Fruit fly (Drosophila melanogaster) whole organism, adult: ENCODE measurements around the gene BomT3.

ENCODE experiments used
- CG11617 ChIP-seq: fragments of 200-800 bp; sonication (Bioruptor generic); optimal IDR thresholded peaks from 2 replicates; lab custom pipeline; 2017; ENCODE audit warnings: mild to moderate bottlenecking, missing biosample characterization, missing genetic modification reagents, missing genetic modification characterization
- ovo ChIP-seq: fragments of 200-800 bp; sonication (Bioruptor generic); optimal IDR thresholded peaks from 2 replicates; lab custom pipeline; 2016; ENCODE audit warnings: missing biosample characterization, missing genetic modification characterization

DNA sequence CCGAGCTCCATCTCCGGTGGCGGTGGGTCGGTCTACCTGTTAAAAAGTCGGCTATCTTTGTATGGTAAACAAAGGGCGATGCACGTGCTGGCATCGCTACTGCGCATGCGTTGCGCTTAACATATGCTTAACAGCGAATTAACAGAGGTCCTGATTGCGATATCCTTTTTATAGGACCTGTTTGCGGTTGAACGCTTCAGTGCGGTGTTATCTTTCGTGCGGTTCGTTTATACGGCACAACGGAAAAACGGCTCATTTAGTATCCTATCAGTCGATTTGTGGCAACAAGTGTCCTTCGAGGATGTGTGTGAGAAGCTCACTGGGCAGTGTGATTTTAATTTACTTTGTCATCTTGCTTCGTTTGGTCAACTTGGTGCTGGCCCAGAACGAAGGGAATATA, 6.0 kb downstream of the BomT3 start, which contains the start of gene CG13408:
- TF ChIP-seq CG11617 (no peak), ovo (GFP tag; lab: Kevin White, UChicago) (no peak)
